Worm (Caenorhabditis elegans) whole organism, mixed stage, embryonic: Measurements from ENCODE around the gene spe-19.

Experiments used
- M03D4.4 ChIP-seq: sonication (generic microtip); optimal IDR thresholded peaks from 2 replicates; lab custom pipeline; 2017; ENCODE audit warnings: mild to moderate bottlenecking, missing genetic modification characterization, missing compliant biosample characterization
- cnd-1 ChIP-seq: fragments of 200-800 bp; sonication (Bioruptor generic); optimal IDR thresholded peaks from 2 replicates; lab custom pipeline; 2018; ENCODE audit warnings: mild to moderate bottlenecking, missing genetic modification characterization, missing compliant biosample characterization
- elt-1 ChIP-seq: sonication (generic microtip); optimal IDR thresholded peaks from 2 replicates; lab custom pipeline; 2017; ENCODE audit warnings: missing genetic modification characterization, mild to moderate bottlenecking, missing compliant biosample characterization, antibody characterized with exemption, moderate library complexity, borderline replicate concordance; ENCODE audit not compliant: insufficient read depth
- elt-3 ChIP-seq: fragments of 150-350 bp; optimal IDR thresholded peaks from 2 replicates; lab custom pipeline; 2014; ENCODE audit warnings: missing biosample characterization, missing genetic modification characterization
- mab-5 ChIP-seq: fragments of 150-350 bp; optimal IDR thresholded peaks from 2 replicates; lab custom pipeline; 2014; ENCODE audit warnings: missing biosample characterization, missing genetic modification characterization
- mep-1 ChIP-seq: fragments of 150-350 bp; optimal IDR thresholded peaks from 2 replicates; lab custom pipeline; 2017; ENCODE audit warnings: missing biosample characterization, missing genetic modification reagents, missing genetic modification characterization, inconsistent platforms
- mls-2 ChIP-seq: sonication (generic microtip); optimal IDR thresholded peaks from 2 replicates; lab custom pipeline; 2016; ENCODE audit warnings: mild to moderate bottlenecking, missing genetic modification characterization, moderate library complexity, missing compliant biosample characterization
- nhr-237 ChIP-seq: fragments of 150-350 bp; optimal IDR thresholded peaks from 2 replicates; lab custom pipeline; 2014; ENCODE audit warnings: missing biosample characterization, missing genetic modification characterization
- nhr-28 ChIP-seq: fragments of 150-350 bp; optimal IDR thresholded peaks from 2 replicates; lab custom pipeline; 2014; ENCODE audit warnings: missing biosample characterization, missing genetic modification characterization
- sptf-1 ChIP-seq: sonication (generic microtip); optimal IDR thresholded peaks from 2 replicates; lab custom pipeline; 2017; ENCODE audit warnings: mild to moderate bottlenecking, missing genetic modification characterization, moderate library complexity, missing compliant biosample characterization
- unc-62 ChIP-seq: fragments of 150-350 bp; optimal IDR thresholded peaks from 2 replicates; lab custom pipeline; 2014; ENCODE audit warnings: missing biosample characterization, missing genetic modification reagents, missing genetic modification characterization
- ztf-11 ChIP-seq: fragments of 150-350 bp; optimal IDR thresholded peaks from 2 replicates; lab custom pipeline; 2014; ENCODE audit warnings: missing biosample characterization, missing genetic modification characterization

DNA sequence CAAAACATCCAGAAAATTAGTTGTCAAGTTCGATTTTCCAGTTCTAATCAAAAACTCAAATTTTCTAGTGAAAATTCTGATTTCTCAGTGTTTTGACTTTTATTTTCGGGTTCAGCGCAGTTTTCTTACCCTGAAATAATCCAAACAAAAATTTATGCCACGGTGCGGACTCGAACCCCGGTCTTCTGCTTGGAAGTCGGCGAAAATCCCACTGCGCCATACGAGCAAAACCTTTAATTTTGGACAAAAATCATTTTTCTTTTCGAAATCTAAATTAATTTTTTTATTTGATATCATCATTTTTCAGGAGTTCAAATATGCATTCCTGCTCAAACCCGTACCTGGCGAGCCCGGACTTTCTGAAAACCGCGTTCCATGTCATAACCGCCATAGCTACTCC, 1.9 kb upstream of the spe-19 start, which contains the start of gene srh-233:
- TF ChIP-seq ztf-11 (tag; lab: Kevin White, UChicago) (no peak), sptf-1 (tag; lab: Kevin White, UChicago) (no peak), cnd-1 (tag; lab: Kevin White, UChicago) (no peak), elt-1 (tag; lab: Kevin White, UChicago) (no peak), unc-62 (GFP tag; lab: Kevin White, UChicago) (no peak), mab-5 (tag; lab: Kevin White, UChicago) (no peak), elt-3 (tag; lab: Kevin White, UChicago) (no peak), mep-1 (tag; lab: Kevin White, UChicago) (no peak), nhr-28 (tag; lab: Kevin White, UChicago) (no peak), mls-2 (tag; lab: Kevin White, UChicago) (no peak), nhr-237 (tag; lab: Kevin White, UChicago) (no peak), M03D4.4 (tag; lab: Kevin White, UChicago) (no peak)
